Worm (Caenorhabditis elegans) whole organism, late embryonic: ENCODE data around the gene F46B3.9.

Source experiments
- ceh-2 ChIP-seq: sonication (generic microtip); optimal IDR thresholded peaks from 2 replicates; lab custom pipeline; 2016; ENCODE audit warnings: missing genotype, missing genetic modification characterization, missing compliant biosample characterization
- che-1 ChIP-seq: sonication (generic microtip); optimal IDR thresholded peaks from 2 replicates; lab custom pipeline; 2016; ENCODE audit warnings: mild to moderate bottlenecking, missing genetic modification characterization, missing compliant biosample characterization
- fkh-10 ChIP-seq: fragments of 150-350 bp; optimal IDR thresholded peaks from 2 replicates; lab custom pipeline; 2014; ENCODE audit warnings: missing biosample characterization, missing genetic modification reagents, missing genetic modification characterization
- gmeb-2 ChIP-seq: sonication (generic microtip); optimal IDR thresholded peaks from 2 replicates; lab custom pipeline; 2016; ENCODE audit warnings: missing genetic modification characterization, inconsistent platforms, missing compliant biosample characterization

DNA sequence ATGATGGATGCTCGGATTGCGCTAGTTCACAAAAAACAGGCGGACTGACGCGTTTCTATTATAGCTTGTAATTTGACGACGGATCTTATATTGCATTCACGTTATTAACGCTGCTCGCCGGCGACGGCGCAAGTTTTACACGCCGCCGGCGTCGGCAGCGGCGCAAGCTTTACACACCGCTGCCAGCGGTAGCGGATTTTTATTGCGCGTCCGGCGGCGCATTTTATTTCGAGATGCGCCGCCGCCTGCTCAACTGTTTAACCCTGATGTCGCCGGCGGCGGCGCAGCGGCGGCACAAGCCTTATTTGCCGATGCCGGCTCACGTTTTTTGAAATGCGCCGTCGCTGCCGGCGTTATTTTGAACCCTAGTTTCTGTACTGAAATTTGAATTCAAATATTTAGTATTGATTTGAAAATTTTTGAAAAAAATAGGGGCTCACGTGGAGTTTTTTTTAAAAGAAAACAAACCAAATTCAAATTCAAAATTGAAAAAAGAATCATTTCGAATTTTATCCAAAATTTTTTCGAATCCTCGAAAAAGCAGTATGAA lies 21.3 kb downstream of the F46B3.9 start, which contains the start of gene ttr-57:
- TF ChIP-seq che-1 (tag; lab: Kevin White, UChicago): no peak
- TF ChIP-seq fkh-10 (GFP tag; lab: Kevin White, UChicago): no peak
- TF ChIP-seq ceh-2 (tag; lab: Kevin White, UChicago): no peak
- TF ChIP-seq gmeb-2 (tag; lab: Kevin White, UChicago): no peak
